Worm (Caenorhabditis elegans) whole organism, late embryonic: Measurements from ENCODE around the gene Y26G10.6.

Experiments
- K02D7.2 ChIP-seq: sonication (generic microtip); optimal IDR thresholded peaks from 2 replicates; lab custom pipeline; 2017; ENCODE audit warnings: mild to moderate bottlenecking, missing genetic modification characterization, missing compliant biosample characterization
- ama-1 ChIP-seq: fragments of 150-350 bp; optimal IDR thresholded peaks from 2 replicates; lab custom pipeline; 2014
- ceh-19 ChIP-seq: fragments of 200-800 bp; sonication (Bioruptor generic); optimal IDR thresholded peaks from 2 replicates; lab custom pipeline; 2018; ENCODE audit warnings: mild to moderate bottlenecking, missing genetic modification characterization, missing compliant biosample characterization
- ceh-9 ChIP-seq: sonication (generic microtip); optimal IDR thresholded peaks from 2 replicates; lab custom pipeline; 2016; ENCODE audit warnings: mild to moderate bottlenecking, missing genetic modification characterization, inconsistent platforms, missing compliant biosample characterization
- dve-1 ChIP-seq: sonication (generic microtip); optimal IDR thresholded peaks from 2 replicates; lab custom pipeline; 2017; ENCODE audit warnings: antibody characterized with exemption, mild to moderate bottlenecking, missing genetic modification characterization, missing compliant biosample characterization
- fkh-10 ChIP-seq: fragments of 150-350 bp; optimal IDR thresholded peaks from 2 replicates; lab custom pipeline; 2014; ENCODE audit warnings: missing biosample characterization, missing genetic modification reagents, missing genetic modification characterization
- lin-11 ChIP-seq: fragments of 200-800 bp; sonication (Bioruptor generic); optimal IDR thresholded peaks from 2 replicates; lab custom pipeline; 2018; ENCODE audit warnings: mild to moderate bottlenecking, missing genetic modification characterization, missing compliant biosample characterization
- nhr-11 ChIP-seq: fragments of 150-350 bp; optimal IDR thresholded peaks from 2 replicates; lab custom pipeline; 2014; ENCODE audit warnings: missing biosample characterization, missing genetic modification characterization
- pax-1 ChIP-seq: fragments of 150-350 bp; optimal IDR thresholded peaks from 2 replicates; lab custom pipeline; 2014; ENCODE audit warnings: missing biosample characterization, missing genetic modification characterization
- pha-4 ChIP-seq: fragments of 150-350 bp; optimal IDR thresholded peaks from 2 replicates; lab custom pipeline; 2018; ENCODE audit warnings: missing biosample characterization, missing genetic modification reagents, missing genetic modification characterization
- pqm-1 ChIP-seq: sonication (generic microtip); optimal IDR thresholded peaks from 2 replicates; lab custom pipeline; 2016; ENCODE audit warnings: missing genetic modification characterization, missing compliant biosample characterization
- sdc-2 ChIP-seq: sonication (generic microtip); optimal IDR thresholded peaks from 2 replicates; lab custom pipeline; 2016; ENCODE audit warnings: missing genotype, missing genetic modification characterization, missing compliant biosample characterization

DNA sequence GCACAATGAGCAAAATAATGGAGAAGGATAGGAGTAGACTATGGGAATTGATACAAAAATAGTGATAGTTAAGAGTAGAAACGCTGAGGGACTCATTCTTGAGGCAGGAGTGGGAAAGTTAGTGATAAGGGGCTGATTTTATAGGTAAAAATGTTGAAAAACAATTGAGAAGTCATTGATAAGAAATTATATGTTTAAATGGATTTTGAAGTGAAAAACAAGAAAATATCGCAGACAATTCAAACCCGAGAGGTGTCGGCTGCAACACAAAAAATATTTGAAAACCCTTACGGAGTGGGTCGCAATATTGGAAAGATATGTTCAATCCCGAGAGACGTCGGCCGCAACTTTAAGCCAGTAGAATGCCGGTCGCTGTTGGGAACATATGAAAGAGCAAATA, 3.0 kb upstream of the Y26G10.6 start, which contains the start of gene spp-29:
- TF ChIP-seq ceh-9 (tag; lab: Kevin White, UChicago) (no peak), sdc-2 (tag; lab: Kevin White, UChicago) (no peak), ceh-19 (no peak), dve-1 (tag; lab: Kevin White, UChicago) (no peak), ama-1 (lab: Kevin White, UChicago) (no peak), pha-4 (tag; lab: Kevin White, UChicago) (no peak), pax-1 (tag; lab: Kevin White, UChicago) (no peak), lin-11 (tag; lab: Kevin White, UChicago) (no peak), fkh-10 (GFP tag; lab: Kevin White, UChicago) (no peak), nhr-11 (tag; lab: Kevin White, UChicago) (no peak), pqm-1 (tag; lab: Kevin White, UChicago) (no peak), K02D7.2 (tag; lab: Kevin White, UChicago) (no peak)
